Fruit fly (Drosophila melanogaster) whole organism, wandering third instar larva: ENCODE data around the gene Ir94f.

Source experiments
- CG32264 ChIP-seq: fragments of 200-800 bp; sonication (Bioruptor generic); optimal IDR thresholded peaks from 2 replicates; lab custom pipeline; 2016; ENCODE audit warnings: missing biosample characterization, missing genetic modification characterization
- CG9705 ChIP-seq: fragments of 200-800 bp; sonication (Bioruptor generic); optimal IDR thresholded peaks from 2 replicates; lab custom pipeline; 2018; ENCODE audit warnings: missing biosample characterization, mild to moderate bottlenecking, missing genetic modification characterization
- CrebA ChIP-seq: fragments of 200-800 bp; sonication (Bioruptor generic); optimal IDR thresholded peaks from 2 replicates; lab custom pipeline; 2016; ENCODE audit warnings: missing biosample characterization, mild to moderate bottlenecking, missing genetic modification characterization, borderline replicate concordance
- Dfd ChIP-seq: fragments of >200 bp; optimal IDR thresholded peaks from 2 replicates; lab custom pipeline; 2017; ENCODE audit warnings: missing biosample characterization, missing genetic modification characterization
- Dif ChIP-seq: fragments of 200-275, 200-300 bp; sonication (Bioruptor generic); optimal IDR thresholded peaks from 2 replicates; lab custom pipeline; 2018; ENCODE audit warnings: missing biosample characterization, missing genetic modification characterization; ENCODE audit not compliant: partially characterized antibody
- GATAd ChIP-seq: sonication (Bioruptor generic); optimal IDR thresholded peaks from 2 replicates; lab custom pipeline; 2016; ENCODE audit warnings: missing biosample characterization, missing genetic modification characterization
- HLH106 ChIP-seq: fragments of 200-800 bp; optimal IDR thresholded peaks from 3 replicates; lab custom pipeline; 2019; ENCODE audit warnings: missing biosample characterization, mild to moderate bottlenecking, missing genetic modification characterization, moderate library complexity
- Hnf4 ChIP-seq: fragments of 200-800 bp; sonication (Bioruptor generic); optimal IDR thresholded peaks from 2 replicates; lab custom pipeline; 2016; ENCODE audit warnings: missing biosample characterization, mild to moderate bottlenecking, missing genetic modification characterization
- Hr78 ChIP-seq: fragments of >200 bp; optimal IDR thresholded peaks from 2 replicates; lab custom pipeline; 2017; ENCODE audit warnings: missing biosample characterization, missing genetic modification characterization
- Hr83 ChIP-seq: fragments of 200-300 bp; sonication (Bioruptor generic); optimal IDR thresholded peaks from 2 replicates; lab custom pipeline; 2016; ENCODE audit warnings: missing biosample characterization, mild to moderate bottlenecking, missing genetic modification characterization, moderate library complexity; ENCODE audit not compliant: poor library complexity, severe bottlenecking
- Jra ChIP-seq: sonication (Bioruptor generic); optimal IDR thresholded peaks from 2 replicates; lab custom pipeline; 2016; ENCODE audit warnings: missing biosample characterization, missing genetic modification characterization
- Mio ChIP-seq: sonication (Bioruptor generic); optimal IDR thresholded peaks from 2 replicates; lab custom pipeline; 2016; ENCODE audit warnings: missing biosample characterization, missing genetic modification characterization
- Myc ChIP-seq: fragments of >200 bp; optimal IDR thresholded peaks from 2 replicates; lab custom pipeline; 2017
- OdsH ChIP-seq: fragments of 200-800 bp; sonication (Bioruptor generic); optimal IDR thresholded peaks from 2 replicates; lab custom pipeline; 2016; ENCODE audit warnings: missing biosample characterization, mild to moderate bottlenecking, missing genetic modification characterization
- Rel ChIP-seq, 2 experiments: fragments of 200-800 bp; sonication (Bioruptor generic) in 1 of 2; optimal IDR thresholded peaks; 2 replicates in 1 of 2; 3 replicates in 1 of 2; lab custom pipeline; 2016 to 2019; ENCODE audit warnings: mild to moderate bottlenecking in 2 of 2, missing biosample characterization in 2 of 2, missing genetic modification characterization in 2 of 2, moderate library complexity in 1 of 2
- Sp1 ChIP-seq: fragments of 200-800 bp; sonication (Bioruptor generic); optimal IDR thresholded peaks from 3 replicates; lab custom pipeline; 2019; ENCODE audit warnings: missing biosample characterization, mild to moderate bottlenecking, missing genetic modification characterization, moderate library complexity
- Vsx2 ChIP-seq: fragments of 200-300, 225-300 bp; sonication (Bioruptor generic); optimal IDR thresholded peaks from 2 replicates; lab custom pipeline; 2018; ENCODE audit warnings: missing biosample characterization, missing genetic modification characterization; ENCODE audit not compliant: partially characterized antibody
- br ChIP-seq: fragments of 200-800 bp; sonication (Bioruptor generic); optimal IDR thresholded peaks from 2 replicates; lab custom pipeline; 2016; ENCODE audit warnings: missing biosample characterization, missing genetic modification characterization
- brk ChIP-seq: fragments of 200-800 bp; sonication (Bioruptor generic); optimal IDR thresholded peaks from 2 replicates; lab custom pipeline; 2016; ENCODE audit warnings: missing biosample characterization, mild to moderate bottlenecking, missing genetic modification characterization
- dl ChIP-seq, 2 experiments: fragments of 175-275, 200-275 bp in 1 of 2; fragments of 200-275 bp in 1 of 2; sonication (Bioruptor generic); optimal IDR thresholded peaks; lab custom pipeline; 2018; ENCODE audit warnings: mild to moderate bottlenecking in 2 of 2, missing biosample characterization in 2 of 2, missing genetic modification characterization in 2 of 2, moderate library complexity in 2 of 2; ENCODE audit not compliant: partially characterized antibody in 2 of 2, insufficient read depth in 1 of 2
- dmrt93B ChIP-seq: fragments of 200-800 bp; sonication (Bioruptor generic); optimal IDR thresholded peaks from 2 replicates; lab custom pipeline; 2018; ENCODE audit warnings: missing biosample characterization, mild to moderate bottlenecking, missing genetic modification characterization
- dsf ChIP-seq: sonication (Bioruptor generic); optimal IDR thresholded peaks from 2 replicates; lab custom pipeline; 2016; ENCODE audit warnings: missing biosample characterization, missing genetic modification characterization, borderline replicate concordance
- ey ChIP-seq: fragments of 200-800 bp; sonication (Bioruptor generic); optimal IDR thresholded peaks from 2 replicates; lab custom pipeline; 2016; ENCODE audit warnings: missing biosample characterization, missing genetic modification characterization
- foxo ChIP-seq, 2 experiments: fragments of 200-800 bp; sonication (Bioruptor generic); optimal IDR thresholded peaks; 2 replicates in 1 of 2; 3 replicates in 1 of 2; lab custom pipeline; 2016 to 2017; ENCODE audit warnings: missing biosample characterization in 2 of 2, missing genetic modification characterization in 2 of 2
- fru ChIP-seq: fragments of 200-800 bp; sonication (Bioruptor generic); optimal IDR thresholded peaks from 3 replicates; lab custom pipeline; 2016; ENCODE audit warnings: missing biosample characterization, mild to moderate bottlenecking, missing genetic modification characterization
- h ChIP-seq: fragments of 200-800 bp; sonication (Bioruptor generic); optimal IDR thresholded peaks from 3 replicates; lab custom pipeline; 2016; ENCODE audit warnings: missing biosample characterization, mild to moderate bottlenecking, missing genetic modification characterization
- lola ChIP-seq: fragments of >200 bp; optimal IDR thresholded peaks from 2 replicates; lab custom pipeline; 2017; ENCODE audit warnings: missing biosample characterization, missing genetic modification characterization
- pan ChIP-seq: fragments of >200 bp; optimal IDR thresholded peaks from 2 replicates; lab custom pipeline; 2017
- psq ChIP-seq: fragments of 200-800 bp; sonication (Bioruptor generic); optimal IDR thresholded peaks from 3 replicates; lab custom pipeline; 2017; ENCODE audit warnings: missing biosample characterization, mild to moderate bottlenecking, missing genetic modification characterization, moderate library complexity
- rgr ChIP-seq: fragments of 200-800 bp; sonication (Bioruptor generic); optimal IDR thresholded peaks from 3 replicates; lab custom pipeline; 2016; ENCODE audit warnings: missing biosample characterization, mild to moderate bottlenecking, missing genetic modification characterization
- sage ChIP-seq: fragments of 200-800 bp; sonication (Bioruptor generic); optimal IDR thresholded peaks from 2 replicates; lab custom pipeline; 2016; ENCODE audit warnings: missing biosample characterization, mild to moderate bottlenecking, missing genetic modification characterization
- sv ChIP-seq: fragments of 200-800 bp; sonication (Bioruptor generic); optimal IDR thresholded peaks from 3 replicates; lab custom pipeline; 2016; ENCODE audit warnings: missing biosample characterization, missing genetic modification characterization
- tai ChIP-seq: sonication (Bioruptor generic); optimal IDR thresholded peaks from 2 replicates; lab custom pipeline; 2016; ENCODE audit warnings: missing biosample characterization, missing genetic modification characterization
- usp ChIP-seq: fragments of >200 bp; optimal IDR thresholded peaks from 2 replicates; lab custom pipeline; 2017; ENCODE audit warnings: missing biosample characterization, missing genetic modification characterization
- woc ChIP-seq: sonication (Bioruptor generic); optimal IDR thresholded peaks from 2 replicates; lab custom pipeline; 2016; ENCODE audit warnings: missing biosample characterization, mild to moderate bottlenecking, missing genetic modification characterization

The Ir94f gene

dm6 chr3R:23507376-23507775 lies 25.7 kb downstream of the Ir94f start, which contains the start of gene CG34289:
TSS of gene CG34289 (minus strand) at chr3R:23507476.
- TF ChIP-seq br (GFP tag; lab: Kevin White, UChicago) (no peak), brk (GFP tag; lab: Kevin White, UChicago) (no peak), dl (GFP tag; optimal IDR thresholded peaks at IDR 0.05; lab: Kevin White, UChicago; ENCODE audit: insufficient read depth in 1 of 2, partially characterized antibody in 2 of 2) (no peak), lola (GFP tag; lab: Kevin White, UChicago) (no peak), Myc (no peak), Rel (GFP tag; optimal IDR thresholded peaks at IDR 0.05; lab: Kevin White, UChicago) (no peak), Rel (tag; optimal IDR thresholded peaks at IDR 0.05; lab: Kevin White, UChicago) (no peak), GATAd (GFP tag; lab: Kevin White, UChicago) (no peak), psq (no peak), rgr (GFP tag; lab: Kevin White, UChicago) (no peak), pan (no peak), Hr78 (GFP tag; lab: Kevin White, UChicago) (no peak), dmrt93B (GFP tag; lab: Kevin White, UChicago) (no peak), Hnf4 (no peak), Dfd (GFP tag; lab: Kevin White, UChicago) (no peak), Hr83 (GFP tag; lab: Kevin White, UChicago) (no peak), Sp1 (GFP tag; lab: Kevin White, UChicago) (no peak), Mio (GFP tag; lab: Kevin White, UChicago) (no peak), OdsH (GFP tag; lab: Kevin White, UChicago) (no peak), ey (no peak), HLH106 (no peak)
- TF ChIP-seq, all 38 proteins: peak for 0

- peak in 1 of 2 experiments; percentile 57 for TF ChIP-seq foxo (GFP tag; optimal IDR thresholded peaks at IDR 0.05; lab: Kevin White, UChicago)
- peak; percentile 72 for TF ChIP-seq HLH106
- TF ChIP-seq fru (GFP tag; lab: Kevin White, UChicago), result peak; percentile 74
- no peak for TF ChIP-seq Dfd (GFP tag; lab: Kevin White, UChicago)
- TF ChIP-seq OdsH (GFP tag; lab: Kevin White, UChicago), result peak; percentile 73
- TF ChIP-seq sage, result peak; percentile 40
- TF ChIP-seq sv (GFP tag; lab: Kevin White, UChicago), result no peak
- no peak for TF ChIP-seq Jra
- peak; percentile 82 for TF ChIP-seq Sp1 (GFP tag; lab: Kevin White, UChicago)
- peak; percentile 35 for TF ChIP-seq woc (GFP tag; lab: Kevin White, UChicago)
- peak; percentile 85 for TF ChIP-seq psq
- TF ChIP-seq rgr (GFP tag; lab: Kevin White, UChicago), result peak; percentile 74
- TF ChIP-seq dmrt93B (GFP tag; lab: Kevin White, UChicago), result peak; percentile 56
- peak; percentile 70 for TF ChIP-seq h (GFP tag; lab: Kevin White, UChicago)
- TF ChIP-seq tai, result no peak
- peak; percentile 24 for TF ChIP-seq Hnf4
- peak; percentile 15 for TF ChIP-seq ey
- TF ChIP-seq brk (GFP tag; lab: Kevin White, UChicago), result peak; percentile 74
- TF ChIP-seq, all 38 proteins: peak for 14
Observed at dm6 chr3R:23508304-23508703, 26.6 kb downstream of the Ir94f start.

- TF ChIP-seq Dif, result no peak
- TF ChIP-seq Hnf4, result no peak
- no peak for TF ChIP-seq ey
- no peak for TF ChIP-seq br (GFP tag; lab: Kevin White, UChicago)
- TF ChIP-seq pan, result no peak
- no peak for TF ChIP-seq GATAd (GFP tag; lab: Kevin White, UChicago)
- TF ChIP-seq CG9705 (GFP tag; lab: Kevin White, UChicago), result no peak
- no peak for TF ChIP-seq lola (GFP tag; lab: Kevin White, UChicago)
- TF ChIP-seq Vsx2 (GFP tag; lab: Kevin White, UChicago), result no peak
- no peak for TF ChIP-seq Hr83 (GFP tag; lab: Kevin White, UChicago)
- no peak for TF ChIP-seq HLH106
- TF ChIP-seq sv (GFP tag; lab: Kevin White, UChicago), result no peak
- no peak for TF ChIP-seq CG32264
- no peak for TF ChIP-seq OdsH (GFP tag; lab: Kevin White, UChicago)
- no peak for TF ChIP-seq dsf (GFP tag; lab: Kevin White, UChicago)
- no peak for TF ChIP-seq Mio (GFP tag; lab: Kevin White, UChicago)
- no peak for TF ChIP-seq CrebA (GFP tag; lab: Kevin White, UChicago)
- TF ChIP-seq usp (GFP tag; lab: Kevin White, UChicago), result no peak
- TF ChIP-seq foxo (GFP tag; optimal IDR thresholded peaks at IDR 0.05; lab: Kevin White, UChicago), result no peak
- TF ChIP-seq, all 38 proteins: peak for 0
Observed at dm6 chr3R:23509408-23509940, 27.8 kb downstream of the Ir94f start.
